Fruit fly (Drosophila melanogaster) whole organism, wandering third instar larva: ENCODE results near the gene cnc.

Experiments used
- Abd-B ChIP-seq: fragments of >200 bp; optimal IDR thresholded peaks from 2 replicates; lab custom pipeline; 2017; ENCODE audit warnings: missing biosample characterization, missing genetic modification characterization
- CG32264 ChIP-seq: fragments of 200-800 bp; sonication (Bioruptor generic); optimal IDR thresholded peaks from 2 replicates; lab custom pipeline; 2016; ENCODE audit warnings: missing biosample characterization, missing genetic modification characterization
- CG9705 ChIP-seq: fragments of 200-800 bp; sonication (Bioruptor generic); optimal IDR thresholded peaks from 2 replicates; lab custom pipeline; 2018; ENCODE audit warnings: missing biosample characterization, mild to moderate bottlenecking, missing genetic modification characterization
- Dfd ChIP-seq: fragments of >200 bp; optimal IDR thresholded peaks from 2 replicates; lab custom pipeline; 2017; ENCODE audit warnings: missing biosample characterization, missing genetic modification characterization
- Dif ChIP-seq: fragments of 200-275, 200-300 bp; sonication (Bioruptor generic); optimal IDR thresholded peaks from 2 replicates; lab custom pipeline; 2018; ENCODE audit warnings: missing biosample characterization, missing genetic modification characterization; ENCODE audit not compliant: partially characterized antibody
- GATAd ChIP-seq: sonication (Bioruptor generic); optimal IDR thresholded peaks from 2 replicates; lab custom pipeline; 2016; ENCODE audit warnings: missing biosample characterization, missing genetic modification characterization
- HLH106 ChIP-seq: fragments of 200-800 bp; optimal IDR thresholded peaks from 3 replicates; lab custom pipeline; 2019; ENCODE audit warnings: missing biosample characterization, mild to moderate bottlenecking, missing genetic modification characterization, moderate library complexity
- Hnf4 ChIP-seq: fragments of 200-800 bp; sonication (Bioruptor generic); optimal IDR thresholded peaks from 2 replicates; lab custom pipeline; 2016; ENCODE audit warnings: missing biosample characterization, mild to moderate bottlenecking, missing genetic modification characterization
- Hr78 ChIP-seq: fragments of >200 bp; optimal IDR thresholded peaks from 2 replicates; lab custom pipeline; 2017; ENCODE audit warnings: missing biosample characterization, missing genetic modification characterization
- Hr83 ChIP-seq: fragments of 200-300 bp; sonication (Bioruptor generic); optimal IDR thresholded peaks from 2 replicates; lab custom pipeline; 2016; ENCODE audit warnings: missing biosample characterization, mild to moderate bottlenecking, missing genetic modification characterization, moderate library complexity; ENCODE audit not compliant: poor library complexity, severe bottlenecking
- Jra ChIP-seq: sonication (Bioruptor generic); optimal IDR thresholded peaks from 2 replicates; lab custom pipeline; 2016; ENCODE audit warnings: missing biosample characterization, missing genetic modification characterization
- Mio ChIP-seq: sonication (Bioruptor generic); optimal IDR thresholded peaks from 2 replicates; lab custom pipeline; 2016; ENCODE audit warnings: missing biosample characterization, missing genetic modification characterization
- Myc ChIP-seq: fragments of >200 bp; optimal IDR thresholded peaks from 2 replicates; lab custom pipeline; 2017
- N ChIP-seq: fragments of >200 bp; optimal IDR thresholded peaks from 2 replicates; lab custom pipeline; 2018; ENCODE audit warnings: missing biosample characterization, missing external identifiers, missing genetic modification characterization
- OdsH ChIP-seq: fragments of 200-800 bp; sonication (Bioruptor generic); optimal IDR thresholded peaks from 2 replicates; lab custom pipeline; 2016; ENCODE audit warnings: missing biosample characterization, mild to moderate bottlenecking, missing genetic modification characterization
- Rel ChIP-seq, 2 experiments: fragments of 200-800 bp; sonication (Bioruptor generic) in 1 of 2; optimal IDR thresholded peaks; 2 replicates in 1 of 2; 3 replicates in 1 of 2; lab custom pipeline; 2016 to 2019; ENCODE audit warnings: mild to moderate bottlenecking in 2 of 2, missing biosample characterization in 2 of 2, missing genetic modification characterization in 2 of 2, moderate library complexity in 1 of 2
- Sp1 ChIP-seq: fragments of 200-800 bp; sonication (Bioruptor generic); optimal IDR thresholded peaks from 3 replicates; lab custom pipeline; 2019; ENCODE audit warnings: missing biosample characterization, mild to moderate bottlenecking, missing genetic modification characterization, moderate library complexity
- Vsx2 ChIP-seq: fragments of 200-300, 225-300 bp; sonication (Bioruptor generic); optimal IDR thresholded peaks from 2 replicates; lab custom pipeline; 2018; ENCODE audit warnings: missing biosample characterization, missing genetic modification characterization; ENCODE audit not compliant: partially characterized antibody
- br ChIP-seq: fragments of 200-800 bp; sonication (Bioruptor generic); optimal IDR thresholded peaks from 2 replicates; lab custom pipeline; 2016; ENCODE audit warnings: missing biosample characterization, missing genetic modification characterization
- brk ChIP-seq: fragments of 200-800 bp; sonication (Bioruptor generic); optimal IDR thresholded peaks from 2 replicates; lab custom pipeline; 2016; ENCODE audit warnings: missing biosample characterization, mild to moderate bottlenecking, missing genetic modification characterization
- dl ChIP-seq, 2 experiments: fragments of 175-275, 200-275 bp in 1 of 2; fragments of 200-275 bp in 1 of 2; sonication (Bioruptor generic); optimal IDR thresholded peaks; lab custom pipeline; 2018; ENCODE audit warnings: mild to moderate bottlenecking in 2 of 2, missing biosample characterization in 2 of 2, missing genetic modification characterization in 2 of 2, moderate library complexity in 2 of 2; ENCODE audit not compliant: partially characterized antibody in 2 of 2, insufficient read depth in 1 of 2
- dmrt93B ChIP-seq: fragments of 200-800 bp; sonication (Bioruptor generic); optimal IDR thresholded peaks from 2 replicates; lab custom pipeline; 2018; ENCODE audit warnings: missing biosample characterization, mild to moderate bottlenecking, missing genetic modification characterization
- dsf ChIP-seq: sonication (Bioruptor generic); optimal IDR thresholded peaks from 2 replicates; lab custom pipeline; 2016; ENCODE audit warnings: missing biosample characterization, missing genetic modification characterization, borderline replicate concordance
- ey ChIP-seq: fragments of 200-800 bp; sonication (Bioruptor generic); optimal IDR thresholded peaks from 2 replicates; lab custom pipeline; 2016; ENCODE audit warnings: missing biosample characterization, missing genetic modification characterization
- foxo ChIP-seq, 2 experiments: fragments of 200-800 bp; sonication (Bioruptor generic); optimal IDR thresholded peaks; 2 replicates in 1 of 2; 3 replicates in 1 of 2; lab custom pipeline; 2016 to 2017; ENCODE audit warnings: missing biosample characterization in 2 of 2, missing genetic modification characterization in 2 of 2
- fru ChIP-seq: fragments of 200-800 bp; sonication (Bioruptor generic); optimal IDR thresholded peaks from 3 replicates; lab custom pipeline; 2016; ENCODE audit warnings: missing biosample characterization, mild to moderate bottlenecking, missing genetic modification characterization
- h ChIP-seq: fragments of 200-800 bp; sonication (Bioruptor generic); optimal IDR thresholded peaks from 3 replicates; lab custom pipeline; 2016; ENCODE audit warnings: missing biosample characterization, mild to moderate bottlenecking, missing genetic modification characterization
- jim ChIP-seq: fragments of 175-275, 200-325 bp; sonication (Bioruptor generic); optimal IDR thresholded peaks from 2 replicates; lab custom pipeline; 2016; ENCODE audit warnings: missing biosample characterization, mild to moderate bottlenecking, missing genetic modification characterization
- lola ChIP-seq: fragments of >200 bp; optimal IDR thresholded peaks from 2 replicates; lab custom pipeline; 2017; ENCODE audit warnings: missing biosample characterization, missing genetic modification characterization
- pan ChIP-seq: fragments of >200 bp; optimal IDR thresholded peaks from 2 replicates; lab custom pipeline; 2017
- psq ChIP-seq: fragments of 200-800 bp; sonication (Bioruptor generic); optimal IDR thresholded peaks from 3 replicates; lab custom pipeline; 2017; ENCODE audit warnings: missing biosample characterization, mild to moderate bottlenecking, missing genetic modification characterization, moderate library complexity
- rgr ChIP-seq: fragments of 200-800 bp; sonication (Bioruptor generic); optimal IDR thresholded peaks from 3 replicates; lab custom pipeline; 2016; ENCODE audit warnings: missing biosample characterization, mild to moderate bottlenecking, missing genetic modification characterization
- sage ChIP-seq: fragments of 200-800 bp; sonication (Bioruptor generic); optimal IDR thresholded peaks from 2 replicates; lab custom pipeline; 2016; ENCODE audit warnings: missing biosample characterization, mild to moderate bottlenecking, missing genetic modification characterization
- sv ChIP-seq: fragments of 200-800 bp; sonication (Bioruptor generic); optimal IDR thresholded peaks from 3 replicates; lab custom pipeline; 2016; ENCODE audit warnings: missing biosample characterization, missing genetic modification characterization
- tai ChIP-seq: sonication (Bioruptor generic); optimal IDR thresholded peaks from 2 replicates; lab custom pipeline; 2016; ENCODE audit warnings: missing biosample characterization, missing genetic modification characterization
- usp ChIP-seq: fragments of >200 bp; optimal IDR thresholded peaks from 2 replicates; lab custom pipeline; 2017; ENCODE audit warnings: missing biosample characterization, missing genetic modification characterization
- woc ChIP-seq: sonication (Bioruptor generic); optimal IDR thresholded peaks from 2 replicates; lab custom pipeline; 2016; ENCODE audit warnings: missing biosample characterization, mild to moderate bottlenecking, missing genetic modification characterization

The cnc gene

DNA sequence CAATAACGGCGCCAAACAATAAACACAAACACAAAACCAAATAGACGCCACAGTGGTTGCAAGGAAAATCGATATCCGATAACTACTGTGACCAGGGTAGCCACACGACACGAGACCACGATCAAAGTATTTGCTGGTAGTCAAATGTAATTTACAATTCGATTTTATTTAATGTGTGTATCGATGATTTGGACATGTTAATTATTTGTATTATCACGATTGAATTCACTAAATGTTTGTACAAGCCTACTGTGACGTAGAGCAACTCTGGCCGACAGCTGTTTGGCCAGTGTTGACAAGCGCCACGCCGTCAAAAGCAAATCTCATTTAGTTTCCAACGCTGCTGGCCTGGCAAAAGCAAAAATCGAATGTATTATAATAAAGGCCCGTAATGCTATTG, 24.7 kb upstream of the cnc start, which contains the start of the genes Rad60 and EloA:
Gene Rad60, minus strand, starts transcription at position 222 of the 400 bp plus-strand sequence.
Gene EloA, plus strand, starts transcription at position 308 of the 400 bp plus-strand sequence.
- peak; percentile 2 to 90 for TF ChIP-seq foxo (GFP tag; optimal IDR thresholded peaks at IDR 0.05; lab: Kevin White, UChicago)
- TF ChIP-seq rgr = peak; percentile 90
- peak; percentile 27 for TF ChIP-seq sage (GFP tag; lab: Kevin White, UChicago)
- TF ChIP-seq Hr83 = peak; percentile 77
- peak; percentile 58 for TF ChIP-seq CG9705 (GFP tag; lab: Kevin White, UChicago)
- TF ChIP-seq Hr78 (GFP tag; lab: Kevin White, UChicago) = no peak
- no peak for TF ChIP-seq Rel (GFP tag; optimal IDR thresholded peaks at IDR 0.05; lab: Kevin White, UChicago)
- peak; percentile 60 for TF ChIP-seq Rel (tag; optimal IDR thresholded peaks at IDR 0.05; lab: Kevin White, UChicago)
- no peak for TF ChIP-seq Dif
- TF ChIP-seq OdsH = peak; percentile 86
- no peak for TF ChIP-seq lola (GFP tag; lab: Kevin White, UChicago)
- peak; percentile 91 for TF ChIP-seq Hnf4 (GFP tag; lab: Kevin White, UChicago)
- peak; percentile 87 for TF ChIP-seq br (GFP tag; lab: Kevin White, UChicago)
- peak; percentile 45 for TF ChIP-seq dsf
- TF ChIP-seq sv (GFP tag; lab: Kevin White, UChicago) = peak; percentile 81
- TF ChIP-seq CG32264 (GFP tag; lab: Kevin White, UChicago) = peak; percentile 69
- TF ChIP-seq tai (GFP tag; lab: Kevin White, UChicago) = no peak
- TF ChIP-seq Jra (GFP tag; lab: Kevin White, UChicago) = peak; percentile 85
- TF ChIP-seq Sp1 (GFP tag; lab: Kevin White, UChicago) = peak; percentile 73
- TF ChIP-seq fru (GFP tag; lab: Kevin White, UChicago) = peak; percentile 82
- TF ChIP-seq usp = no peak
- no peak for TF ChIP-seq dl (GFP tag; optimal IDR thresholded peaks at IDR 0.05; lab: Kevin White, UChicago; ENCODE audit: insufficient read depth in 1 of 2, partially characterized antibody in 2 of 2)
- peak; percentile 69 for TF ChIP-seq psq
- peak; percentile 43 for TF ChIP-seq Myc (lab: Kevin White, UChicago)
- TF ChIP-seq Dfd (GFP tag; lab: Kevin White, UChicago) = no peak
- peak; percentile 91 for TF ChIP-seq h (GFP tag; lab: Kevin White, UChicago)
- TF ChIP-seq woc (GFP tag; lab: Kevin White, UChicago) = peak; percentile 38
- peak; percentile 73 for TF ChIP-seq HLH106
- peak; percentile 86 for TF ChIP-seq ey (GFP tag; lab: Kevin White, UChicago)
- no peak for TF ChIP-seq Vsx2 (GFP tag; lab: Kevin White, UChicago)

DNA sequence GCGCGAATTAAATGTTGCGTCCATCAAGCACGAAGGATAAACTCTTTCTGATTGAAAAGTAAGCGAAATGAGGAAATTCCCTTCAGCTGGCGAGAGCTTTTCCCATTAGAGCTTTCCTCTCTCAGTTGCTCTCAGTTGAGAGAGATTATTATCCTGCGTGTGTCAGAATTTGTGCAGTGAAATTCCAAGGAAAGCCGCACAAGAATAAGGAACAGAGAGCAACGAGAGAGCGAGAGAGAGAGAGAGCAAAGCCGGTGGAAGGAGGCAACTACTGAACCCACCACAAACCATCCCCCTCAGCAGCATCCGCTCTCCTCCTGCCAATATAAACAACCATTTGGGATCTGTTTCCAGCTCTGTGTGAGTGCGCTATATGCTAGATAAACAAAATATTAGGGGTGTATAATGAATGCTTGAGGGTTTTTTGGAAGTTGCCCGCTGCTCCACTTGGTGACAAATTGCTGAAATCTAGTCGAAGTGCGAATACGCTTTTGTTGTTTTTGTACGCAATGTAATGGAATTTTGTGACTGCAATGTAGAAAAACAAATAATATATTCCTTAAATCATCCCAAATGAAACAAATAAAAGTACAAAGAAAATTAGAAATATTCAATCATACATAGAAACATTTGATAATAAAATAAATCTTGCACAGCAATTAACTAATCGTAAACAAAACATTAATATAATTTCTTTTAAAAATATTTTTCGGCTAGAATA, 22.5 kb upstream of the cnc start, which contains the start of gene CG4467:
Gene CG4467, minus strand, starts transcription at position 51 of the 721 bp plus-strand sequence.
- TF ChIP-seq ey (GFP tag; lab: Kevin White, UChicago) (no peak), Myc (lab: Kevin White, UChicago) (no peak), psq (no peak), tai (GFP tag; lab: Kevin White, UChicago) (no peak), Mio (GFP tag; lab: Kevin White, UChicago) (no peak), Dif (peak; percentile 60), Hr83 (no peak), Hnf4 (GFP tag; lab: Kevin White, UChicago) (no peak), Dfd (GFP tag; lab: Kevin White, UChicago) (no peak), Vsx2 (GFP tag; lab: Kevin White, UChicago) (no peak), N (GFP tag; lab: Kevin White, UChicago) (no peak), rgr (no peak), dl (GFP tag; optimal IDR thresholded peaks at IDR 0.05; lab: Kevin White, UChicago; ENCODE audit: insufficient read depth in 1 of 2, partially characterized antibody in 2 of 2) (peak in 1 of 2 experiments; percentile 23), Sp1 (GFP tag; lab: Kevin White, UChicago) (no peak), HLH106 (no peak), Hr78 (GFP tag; lab: Kevin White, UChicago) (no peak), sv (GFP tag; lab: Kevin White, UChicago) (no peak)
- TF ChIP-seq, all 38 proteins: peak for 2

DNA sequence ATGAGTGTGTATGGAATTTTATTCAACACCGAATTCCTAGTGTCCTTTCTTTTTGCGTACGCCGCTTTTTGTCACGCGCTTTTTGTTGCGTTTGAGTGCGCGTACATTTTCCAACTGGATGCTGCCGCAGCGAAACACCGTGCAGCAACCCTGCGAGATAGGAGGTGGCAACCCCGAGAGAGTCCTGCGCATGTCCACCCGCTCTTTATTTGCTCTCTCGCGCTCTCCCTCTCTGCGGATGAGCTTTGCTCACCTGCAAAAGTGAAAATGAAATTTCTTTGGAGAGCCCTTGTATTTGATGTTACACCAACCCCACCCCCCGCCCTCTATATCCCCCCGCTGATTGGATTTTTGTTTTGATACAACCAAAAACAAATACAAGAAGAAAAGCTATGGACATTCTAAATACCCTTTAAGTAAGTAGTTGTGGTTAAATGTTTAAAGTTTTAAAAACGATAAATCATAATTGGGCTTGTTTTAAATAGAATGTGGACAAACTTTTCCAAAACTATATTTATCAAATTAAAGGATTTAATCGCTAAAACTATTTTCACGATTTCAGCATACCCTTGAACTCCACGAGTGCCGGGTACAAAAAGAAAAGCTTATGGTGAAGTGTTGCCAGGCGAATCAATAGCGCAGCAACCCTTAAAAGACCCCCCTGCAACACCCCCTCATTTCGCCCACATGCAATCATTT, 13.6 kb upstream of the cnc start:
- TF ChIP-seq HLH106 (peak; percentile 40), Myc (lab: Kevin White, UChicago) (no peak), Hnf4 (GFP tag; lab: Kevin White, UChicago) (no peak), foxo (GFP tag; optimal IDR thresholded peaks at IDR 0.05; lab: Kevin White, UChicago) (peak in 1 of 2 experiments; percentile 36), jim (no peak), Rel (GFP tag; optimal IDR thresholded peaks at IDR 0.05; lab: Kevin White, UChicago) (no peak), Rel (tag; optimal IDR thresholded peaks at IDR 0.05; lab: Kevin White, UChicago) (no peak), sv (GFP tag; lab: Kevin White, UChicago) (no peak), CG9705 (GFP tag; lab: Kevin White, UChicago) (no peak), GATAd (GFP tag; lab: Kevin White, UChicago) (no peak), Abd-B (no peak), woc (GFP tag; lab: Kevin White, UChicago) (peak; percentile 23), Vsx2 (GFP tag; lab: Kevin White, UChicago) (peak; percentile 53), tai (GFP tag; lab: Kevin White, UChicago) (no peak), psq (no peak), Hr83 (no peak), dl (GFP tag; optimal IDR thresholded peaks at IDR 0.05; lab: Kevin White, UChicago; ENCODE audit: insufficient read depth in 1 of 2, partially characterized antibody in 2 of 2) (no peak), OdsH (no peak), CG32264 (GFP tag; lab: Kevin White, UChicago) (no peak), Sp1 (GFP tag; lab: Kevin White, UChicago) (peak; percentile 35), dmrt93B (no peak), Dfd (GFP tag; lab: Kevin White, UChicago) (no peak), pan (lab: Kevin White, UChicago) (no peak), sage (GFP tag; lab: Kevin White, UChicago) (no peak), Dif (no peak), ey (GFP tag; lab: Kevin White, UChicago) (peak; percentile 3), brk (GFP tag; lab: Kevin White, UChicago) (no peak)
